Fruit fly (Drosophila melanogaster) whole organism, embryonic: ENCODE measurements around the gene CG17344.

ENCODE experiments used
- Adf1 ChIP-seq: fragments of 200-800 bp; sonication (Bioruptor generic); IDR thresholded peaks from 2 replicates; pipeline ENCODE4 v1.3.6; 2022; ENCODE audit warnings: missing biosample characterization, missing genetic modification characterization
- CG1024 ChIP-seq: fragments of 200-800 bp; sonication (Bioruptor generic); IDR thresholded peaks from 2 replicates; pipeline ENCODE4 v1.3.6; 2022; ENCODE audit warnings: missing biosample characterization, missing genetic modification characterization
- CG12104 ChIP-seq: fragments of 200-800 bp; sonication (Bioruptor generic); optimal IDR thresholded peaks from 3 replicates; lab custom pipeline; 2016; ENCODE audit warnings: missing biosample characterization, missing genetic modification characterization
- CG12219 ChIP-seq: fragments of 200-800 bp; sonication (Bioruptor generic); optimal IDR thresholded peaks from 3 replicates; lab custom pipeline; 2018; ENCODE audit warnings: missing biosample characterization, mild to moderate bottlenecking, missing genetic modification characterization
- CG1233 ChIP-seq: fragments of 200-800 bp; sonication (Bioruptor generic); optimal IDR thresholded peaks from 4 replicates; lab custom pipeline; 2018; ENCODE audit warnings: missing biosample characterization, mild to moderate bottlenecking, missing genetic modification characterization
- CG13287 ChIP-seq: fragments of 200-800 bp; sonication (Bioruptor generic); IDR thresholded peaks from 2 replicates; pipeline ENCODE4 v1.3.6; 2022; ENCODE audit warnings: missing biosample characterization, missing genetic modification characterization; ENCODE audit not compliant: partially characterized antibody
- CG13624 ChIP-seq: fragments of 200-800 bp; sonication (Bioruptor generic); optimal IDR thresholded peaks from 2 replicates; lab custom pipeline; 2016; ENCODE audit warnings: missing biosample characterization, missing genetic modification characterization
- CG13894 ChIP-seq: fragments of 200-800 bp; sonication (Bioruptor generic); optimal IDR thresholded peaks from 3 replicates; lab custom pipeline; 2018; ENCODE audit warnings: missing biosample characterization, mild to moderate bottlenecking, missing genetic modification characterization, moderate library complexity
- CG14050 ChIP-seq: fragments of 200-800 bp; sonication (Bioruptor generic); IDR thresholded peaks from 3 replicates; pipeline ENCODE4 v1.3.6; 2022; ENCODE audit warnings: missing biosample characterization, missing genetic modification characterization
- CG16779 ChIP-seq: fragments of 200-800 bp; sonication (Bioruptor generic); IDR thresholded peaks from 2 replicates; pipeline ENCODE4 v1.3.6; 2022; ENCODE audit warnings: missing biosample characterization, missing genetic modification characterization
- CG16813 ChIP-seq: fragments of 200-800 bp; sonication (Bioruptor generic); IDR thresholded peaks from 3 replicates; pipeline ENCODE4 v1.3.6; 2022; ENCODE audit warnings: missing biosample characterization, missing genetic modification characterization; ENCODE audit not compliant: partially characterized antibody
- CG17328 ChIP-seq: fragments of 200-800 bp; sonication (Bioruptor generic); IDR thresholded peaks from 2 replicates; pipeline ENCODE4 v1.3.6; 2022; ENCODE audit warnings: missing biosample characterization, missing genetic modification characterization
- CG17568 ChIP-seq: fragments of 200-800 bp; sonication (Bioruptor generic); optimal IDR thresholded peaks from 2 replicates; lab custom pipeline; 2018; ENCODE audit warnings: missing biosample characterization, mild to moderate bottlenecking, missing genetic modification characterization, moderate library complexity
- CG30403 ChIP-seq: fragments of 200-800 bp; sonication (Bioruptor generic); optimal IDR thresholded peaks from 3 replicates; lab custom pipeline; 2016; ENCODE audit warnings: missing biosample characterization, missing genetic modification characterization
- CG3407 ChIP-seq: fragments of 200-800 bp; sonication (Bioruptor generic); optimal IDR thresholded peaks from 2 replicates; lab custom pipeline; 2018; ENCODE audit warnings: missing biosample characterization, mild to moderate bottlenecking, missing genetic modification characterization
- CG42726 ChIP-seq: fragments of 200-800 bp; sonication (Bioruptor generic); IDR thresholded peaks from 2 replicates; pipeline ENCODE4 v1.3.6; 2022; ENCODE audit warnings: missing biosample characterization, missing genetic modification characterization; ENCODE audit not compliant: partially characterized antibody
- CG4328 ChIP-seq: fragments of 200-800 bp; sonication (Bioruptor generic); optimal IDR thresholded peaks from 3 replicates; lab custom pipeline; 2017; ENCODE audit warnings: missing biosample characterization, missing genetic modification reagents, missing genetic modification characterization
- CG6175 ChIP-seq: fragments of 200-800 bp; sonication (Bioruptor generic); IDR thresholded peaks from 3 replicates; pipeline ENCODE4 v1.3.6; 2022; ENCODE audit warnings: missing biosample characterization, missing genetic modification characterization
- CG6689 ChIP-seq: fragments of 200-800 bp; sonication (Bioruptor generic); IDR thresholded peaks from 2 replicates; pipeline ENCODE4 v1.3.6; 2022; ENCODE audit warnings: missing biosample characterization, missing genetic modification characterization
- CG7839 ChIP-seq: fragments of 200-800 bp; sonication (Bioruptor generic); optimal IDR thresholded peaks from 3 replicates; lab custom pipeline; 2018; ENCODE audit warnings: missing biosample characterization, mild to moderate bottlenecking, missing genetic modification characterization, moderate library complexity
- Dip2 ChIP-seq: fragments of 200-800 bp; sonication (Bioruptor generic); IDR thresholded peaks from 2 replicates; pipeline ENCODE4 v1.3.6; 2022; ENCODE audit warnings: missing biosample characterization, missing genetic modification characterization
- Drgx ChIP-seq: fragments of 200-800 bp; sonication (Bioruptor generic); IDR thresholded peaks from 2 replicates; pipeline ENCODE4 v1.3.6; 2022; ENCODE audit warnings: missing biosample characterization, missing genetic modification characterization
- HHEX ChIP-seq: fragments of 200-800 bp; sonication (Bioruptor generic); optimal IDR thresholded peaks from 3 replicates; lab custom pipeline; 2017; ENCODE audit warnings: missing biosample characterization, mild to moderate bottlenecking, missing genetic modification characterization, missing genetic modification reagents
- Hsf ChIP-seq: fragments of 200-800 bp; sonication (Bioruptor generic); optimal IDR thresholded peaks from 3 replicates; lab custom pipeline; 2016; ENCODE audit warnings: missing biosample characterization, missing genetic modification characterization
- Optix ChIP-seq: fragments of 200-800 bp; sonication (Bioruptor generic); IDR thresholded peaks from 3 replicates; pipeline ENCODE4 v1.3.6; 2022; ENCODE audit warnings: missing biosample characterization, missing genetic modification characterization
- Six4 ChIP-seq: fragments of 200-800 bp; sonication (Bioruptor generic); optimal IDR thresholded peaks from 2 replicates; lab custom pipeline; 2016; ENCODE audit warnings: missing biosample characterization, missing genetic modification characterization
- YL-1 ChIP-seq: fragments of 200-800 bp; sonication (Bioruptor generic); optimal IDR thresholded peaks from 3 replicates; lab custom pipeline; 2017; ENCODE audit warnings: missing biosample characterization, mild to moderate bottlenecking, missing genetic modification characterization
- abd-A ChIP-seq: fragments of 200-800 bp; sonication (Bioruptor generic); optimal IDR thresholded peaks from 3 replicates; lab custom pipeline; 2019; ENCODE audit warnings: missing biosample characterization, mild to moderate bottlenecking, missing genetic modification characterization, moderate library complexity
- al ChIP-seq: fragments of 200-800 bp; sonication (Bioruptor generic); IDR thresholded peaks from 2 replicates; pipeline ENCODE4 v1.3.6; 2022; ENCODE audit warnings: missing biosample characterization, missing genetic modification characterization
- ap ChIP-seq: fragments of 200-800 bp; sonication (Bioruptor generic); IDR thresholded peaks from 2 replicates; pipeline ENCODE4 v1.3.6; 2022; ENCODE audit warnings: missing biosample characterization, missing genetic modification characterization
- bsh ChIP-seq, 2 experiments: fragments of 200-800 bp; sonication (Bioruptor generic); optimal IDR thresholded peaks; 2 replicates each; lab custom pipeline; 2017 to 2018; ENCODE audit warnings: mild to moderate bottlenecking in 2 of 2, missing biosample characterization in 2 of 2, missing genetic modification characterization in 2 of 2, moderate library complexity in 1 of 2
- chinmo ChIP-seq: fragments of 200-800 bp; sonication (Bioruptor generic); IDR thresholded peaks from 4 replicates; pipeline ENCODE4 v1.3.6; 2022; ENCODE audit warnings: missing biosample characterization, missing genetic modification characterization; ENCODE audit not compliant: partially characterized antibody
- crc ChIP-seq: fragments of 200-800 bp; sonication (Bioruptor generic); optimal IDR thresholded peaks from 2 replicates; lab custom pipeline; 2016; ENCODE audit warnings: missing biosample characterization, missing genetic modification characterization
- crol ChIP-seq: fragments of 200-800 bp; sonication (Bioruptor generic); IDR thresholded peaks from 2 replicates; pipeline ENCODE4 v1.3.6; 2022; ENCODE audit warnings: missing biosample characterization, missing genetic modification characterization
- jing ChIP-seq: fragments of 200-800 bp; sonication (Bioruptor generic); optimal IDR thresholded peaks from 2 replicates; lab custom pipeline; 2018; ENCODE audit warnings: missing biosample characterization, mild to moderate bottlenecking, missing genetic modification characterization
- kni ChIP-seq: fragments of 200-800 bp; sonication (Bioruptor generic); optimal IDR thresholded peaks from 3 replicates; lab custom pipeline; 2017; ENCODE audit warnings: mild to moderate bottlenecking, missing biosample characterization, missing genetic modification reagents, missing genetic modification characterization
- lbe ChIP-seq: fragments of 200-800 bp; sonication (Bioruptor generic); optimal IDR thresholded peaks from 2 replicates; lab custom pipeline; 2016; ENCODE audit warnings: missing biosample characterization, mild to moderate bottlenecking, missing genetic modification characterization
- luna ChIP-seq: fragments of 200-800 bp; sonication (Bioruptor generic); optimal IDR thresholded peaks from 2 replicates; lab custom pipeline; 2016; ENCODE audit warnings: missing biosample characterization, missing genetic modification characterization
- nom ChIP-seq: fragments of 200-800 bp; sonication (Bioruptor generic); optimal IDR thresholded peaks from 2 replicates; lab custom pipeline; 2017; ENCODE audit warnings: missing biosample characterization, missing genetic modification characterization, mild to moderate bottlenecking, moderate library complexity, missing genetic modification reagents
- pan ChIP-seq, 4 experiments: fragments of >200 bp in 3 of 4; fragments of 200-800 bp in 1 of 4; sonication (Bioruptor generic) in 1 of 4; optimal IDR thresholded peaks in 3 of 4; IDR thresholded peaks in 1 of 4; 2 replicates each; pipeline versions ENCODE4 v1.3.6 to Lab custom; 2017 to 2022; ENCODE audit warnings: missing biosample characterization in 2 of 4, missing genetic modification characterization in 2 of 4, mixed read lengths in 1 of 4
- pfk ChIP-seq: fragments of 200-800 bp; sonication (Bioruptor generic); optimal IDR thresholded peaks from 2 replicates; lab custom pipeline; 2018; ENCODE audit warnings: missing biosample characterization, mild to moderate bottlenecking, missing genetic modification characterization, moderate library complexity
- shn ChIP-seq: fragments of 200-800 bp; sonication (Bioruptor generic); optimal IDR thresholded peaks from 3 replicates; lab custom pipeline; 2016; ENCODE audit warnings: missing biosample characterization, missing genetic modification characterization
- vvl ChIP-seq: fragments of 200-800 bp; sonication (Bioruptor generic); IDR thresholded peaks from 2 replicates; pipeline ENCODE4 v1.3.6; 2022; ENCODE audit warnings: missing biosample characterization, missing genetic modification characterization
- wdn ChIP-seq: fragments of 200-800 bp; sonication (Bioruptor generic); IDR thresholded peaks from 2 replicates; pipeline ENCODE4 v1.3.6; 2022; ENCODE audit warnings: missing biosample characterization, missing genetic modification characterization
- z ChIP-seq: fragments of 200-800 bp; sonication (Bioruptor generic); IDR thresholded peaks from 3 replicates; pipeline ENCODE4 v1.3.6; 2022; ENCODE audit warnings: missing biosample characterization, missing genetic modification characterization

The CG17344 gene

DNA sequence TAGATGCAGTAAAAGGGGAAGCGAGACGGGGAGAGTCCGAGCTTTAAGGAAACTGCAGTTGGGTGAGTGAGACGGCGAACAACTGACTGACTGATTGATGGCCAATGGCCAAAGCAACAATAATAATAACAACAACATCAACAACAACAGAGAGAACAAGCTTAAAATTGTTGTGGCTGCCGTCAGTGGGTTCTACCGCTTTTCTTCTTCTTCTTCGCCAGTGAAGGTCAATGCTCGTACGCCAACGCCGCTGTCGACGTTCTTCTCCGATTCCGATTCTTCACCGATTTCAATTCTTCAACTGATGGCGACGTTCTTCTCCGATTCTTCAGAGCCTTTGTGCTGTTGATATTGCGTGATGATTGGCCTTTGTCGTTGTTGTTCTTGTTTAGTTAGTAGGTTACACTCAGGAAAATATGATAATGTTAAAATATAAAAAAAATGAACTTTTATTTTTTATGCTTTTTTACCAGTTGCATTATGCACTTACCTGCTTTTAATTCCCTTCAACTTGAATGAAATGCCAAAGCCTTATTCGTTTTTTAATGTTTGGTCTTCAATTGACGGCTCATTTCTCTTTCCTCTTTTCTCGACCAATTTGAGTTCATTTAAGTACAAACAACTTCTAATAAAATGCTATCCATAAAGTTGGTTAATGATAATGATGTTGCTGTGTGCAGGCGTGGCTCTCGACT lies 40.5 kb downstream of the CG17344 start (continued):
- peak; percentile 4 for TF ChIP-seq HHEX (GFP tag; lab: Kevin White, UChicago)

dm6 chr2L:19144115-19144514 lies 42.3 kb downstream of the CG17344 start:
- TF ChIP-seq CG7839 (tag; lab: Kevin White, UChicago) (no peak), Drgx (peak; percentile 47; the same call in 1 of the 2 replicates), CG13894 (tag; lab: Kevin White, UChicago) (peak; percentile 78), crc (GFP tag; lab: Kevin White, UChicago) (no peak), crol (GFP tag; lab: Robert Waterston, UW) (peak; percentile 77), CG6175 (GFP tag; lab: Robert Waterston, UW) (peak; percentile 60; the same call in 1 of the 3 replicates), pfk (GFP tag; lab: Kevin White, UChicago) (peak; percentile 88), CG12219 (no peak), CG1233 (GFP tag; lab: Kevin White, UChicago) (no peak), nom (GFP tag; lab: Kevin White, UChicago) (peak; percentile 83), bsh (GFP tag; optimal IDR thresholded peaks at IDR 0.05; lab: Kevin White, UChicago) (peak in 1 of 2 experiments; percentile 19), pan (optimal IDR thresholded peaks at IDR 0.05; lab: Kevin White, UChicago) (no peak), pan (GFP tag; optimal IDR thresholded peaks at IDR 0.05 in 1 of 2, IDR thresholded peaks at IDR 0.05 in 1 of 2) (no peak), chinmo (GFP tag; lab: Robert Waterston, UW) (peak; percentile 89; the same call in 2 of the 4 replicates), Adf1 (GFP tag; lab: Robert Waterston, UW) (peak; percentile 14; the same call in 1 of the 2 replicates)

DNA sequence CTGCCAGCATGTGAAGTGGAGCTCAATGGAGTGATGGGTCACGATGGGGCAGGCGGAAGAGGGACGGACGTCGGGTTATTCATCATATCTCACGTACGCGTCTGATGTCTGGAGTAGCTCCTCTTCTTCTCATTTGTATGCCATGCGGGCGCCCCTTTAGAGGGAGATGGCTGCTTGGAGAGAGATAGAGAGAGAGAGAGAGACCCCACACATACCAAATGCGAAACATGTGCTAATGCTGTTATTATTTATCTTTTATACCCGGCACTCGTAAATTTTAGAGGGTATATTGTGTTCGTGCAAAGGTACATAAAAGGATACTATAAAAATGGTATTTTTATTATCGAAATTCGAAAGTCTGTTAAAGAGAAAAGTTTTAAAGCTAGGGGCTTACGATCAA lies 44.2 kb downstream of the CG17344 start:
- TF ChIP-seq z (GFP tag; lab: Robert Waterston, UW) (0 out of 3 replicates have a peak, but pooled peaks have one; percentile 24), CG13894 (tag; lab: Kevin White, UChicago) (peak; percentile 18), kni (peak; percentile 17), CG13624 (GFP tag; lab: Kevin White, UChicago) (no peak), Six4 (GFP tag; lab: Kevin White, UChicago) (no peak), lbe (no peak), CG13287 (no peak), pfk (GFP tag; lab: Kevin White, UChicago) (peak; percentile 28), Optix (no peak), CG16813 (GFP tag; lab: Robert Waterston, UW) (no peak), vvl (GFP tag; lab: Robert Waterston, UW) (peak; percentile 77), CG1024 (GFP tag; lab: Robert Waterston, UW) (no peak), CG12104 (GFP tag; lab: Kevin White, UChicago) (no peak), CG7839 (tag; lab: Kevin White, UChicago) (no peak), CG14050 (GFP tag; lab: Robert Waterston, UW) (no peak), shn (GFP tag; lab: Kevin White, UChicago) (no peak), CG17568 (GFP tag; lab: Kevin White, UChicago) (no peak), al (no peak), CG3407 (GFP tag; lab: Kevin White, UChicago) (no peak), Dip2 (GFP tag; lab: Robert Waterston, UW) (no peak), ap (GFP tag; lab: Robert Waterston, UW) (no peak), jing (no peak), abd-A (peak; percentile 12), wdn (GFP tag; lab: Robert Waterston, UW) (no peak), CG30403 (no peak), CG42726 (no peak), CG6689 (GFP tag; lab: Robert Waterston, UW) (no peak), CG17328 (no peak), CG4328 (GFP tag; lab: Kevin White, UChicago) (no peak), YL-1 (GFP tag; lab: Kevin White, UChicago) (no peak), CG16779 (GFP tag; lab: Robert Waterston, UW) (no peak), Hsf (GFP tag; lab: Kevin White, UChicago) (no peak), luna (GFP tag; lab: Kevin White, UChicago) (no peak)
